Worm (Caenorhabditis elegans) whole organism, early embryonic: ENCODE measurements around the gene arrd-3.

Source experiments
- B0310.2 ChIP-seq: sonication (generic microtip); optimal IDR thresholded peaks from 2 replicates; lab custom pipeline; 2016; ENCODE audit warnings: mild to moderate bottlenecking, missing genetic modification characterization, missing compliant biosample characterization
- ama-1 ChIP-seq: fragments of 150-350 bp; optimal IDR thresholded peaks from 2 replicates; lab custom pipeline; 2014
- ceh-13 ChIP-seq: fragments of 200-800 bp; sonication (Bioruptor generic); optimal IDR thresholded peaks from 2 replicates; lab custom pipeline; 2018; ENCODE audit warnings: mild to moderate bottlenecking, missing genetic modification characterization, missing compliant biosample characterization
- ceh-36 ChIP-seq: sonication (generic microtip); optimal IDR thresholded peaks from 2 replicates; lab custom pipeline; 2016; ENCODE audit warnings: missing genetic modification characterization, inconsistent platforms, missing compliant biosample characterization
- flt-1 ChIP-seq: fragments of 200-800 bp; sonication (Bioruptor generic); IDR thresholded peaks from 2 replicates; pipeline ENCODE4 v1.3.6; 2022; ENCODE audit warnings: missing genetic modification characterization, missing compliant biosample characterization
- hmbx-1 ChIP-seq: sonication (generic microtip); optimal IDR thresholded peaks from 2 replicates; lab custom pipeline; 2016; ENCODE audit warnings: mild to moderate bottlenecking, missing genetic modification characterization, missing compliant biosample characterization
- scrt-1 ChIP-seq: fragments of 200-800 bp; sonication (Bioruptor generic); IDR thresholded peaks from 2 replicates; pipeline ENCODE4 v1.3.6; 2022; ENCODE audit warnings: missing genetic modification characterization, missing compliant biosample characterization
- tbx-37 ChIP-seq: fragments of 200-800 bp; sonication (Bioruptor generic); conservative IDR thresholded peaks from 2 replicates; pipeline ENCODE4 v1.3.6; 2022; ENCODE audit warnings: missing genetic modification reagents, missing genetic modification characterization, missing compliant biosample characterization

DNA sequence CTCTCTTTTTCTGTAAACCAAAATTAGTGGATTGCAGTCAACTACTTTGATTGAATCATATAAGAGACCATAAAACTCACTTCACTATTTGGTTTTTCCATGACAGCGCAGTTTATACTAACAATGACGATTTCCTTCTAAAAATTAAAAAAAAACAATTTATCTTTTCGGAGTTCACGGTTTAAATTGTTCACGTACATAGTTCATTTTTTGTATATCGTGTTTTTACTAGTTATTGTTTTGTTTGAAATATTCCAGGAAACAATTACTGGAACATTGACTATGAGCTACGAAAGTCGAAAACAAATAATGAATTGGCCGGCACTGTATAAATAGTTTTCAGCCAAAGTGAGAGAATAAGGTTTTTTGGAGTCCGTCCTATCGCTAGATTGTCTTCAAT, 19.6 kb upstream of the arrd-3 start, which contains the start of gene lido-17:
- TF ChIP-seq scrt-1 (GFP tag; lab: Robert Waterston, UW), result no peak
- TF ChIP-seq B0310.2, result no peak
- TF ChIP-seq ama-1 (lab: Kevin White, UChicago), result no peak
- TF ChIP-seq ceh-13 (GFP tag; lab: Kevin White, UChicago), result no peak
- no peak for TF ChIP-seq flt-1 (GFP tag; lab: Robert Waterston, UW)
- TF ChIP-seq tbx-37 (GFP tag; lab: Robert Waterston, UW), result no peak
- TF ChIP-seq hmbx-1 (tag; lab: Kevin White, UChicago), result no peak
- no peak for TF ChIP-seq ceh-36 (tag; lab: Kevin White, UChicago)
